Fruit fly (Drosophila melanogaster) whole organism, embryonic: Measurements from ENCODE around the gene CG42673.

Source experiments
- Abd-B ChIP-seq: fragments of 200-800 bp; sonication (Bioruptor generic); optimal IDR thresholded peaks from 2 replicates; lab custom pipeline; 2018; ENCODE audit warnings: missing biosample characterization, mild to moderate bottlenecking, missing genetic modification characterization, moderate library complexity
- Ada2b ChIP-seq: fragments of 200-800 bp; sonication (Bioruptor generic); IDR thresholded peaks from 2 replicates; pipeline ENCODE4 v1.3.6; 2022; ENCODE audit warnings: missing biosample characterization, missing genetic modification characterization
- Asciz ChIP-seq: fragments of 200-800 bp; sonication (Bioruptor generic); optimal IDR thresholded peaks from 2 replicates; lab custom pipeline; 2017; ENCODE audit warnings: missing biosample characterization, mild to moderate bottlenecking, missing genetic modification characterization, missing genetic modification reagents
- BEAF-32 ChIP-seq: fragments of 200-800 bp; sonication (Bioruptor generic); optimal IDR thresholded peaks from 3 replicates; lab custom pipeline; 2017; ENCODE audit warnings: missing biosample characterization, missing genetic modification characterization, mild to moderate bottlenecking, moderate library complexity, missing genetic modification reagents
- CG10209 ChIP-seq: fragments of 200-800 bp; sonication (Bioruptor generic); optimal IDR thresholded peaks from 3 replicates; lab custom pipeline; 2017; ENCODE audit warnings: missing biosample characterization, mild to moderate bottlenecking, missing genetic modification characterization, missing genetic modification reagents
- CG10565 ChIP-seq: fragments of 200-800 bp; sonication (Bioruptor generic); optimal IDR thresholded peaks from 3 replicates; lab custom pipeline; 2016; ENCODE audit warnings: missing biosample characterization, mild to moderate bottlenecking, missing genetic modification characterization
- CG11247 ChIP-seq: fragments of 200-800 bp; sonication (Bioruptor generic); IDR thresholded peaks from 2 replicates; pipeline ENCODE4 v1.3.6; 2022; ENCODE audit warnings: missing biosample characterization, missing genetic modification characterization
- CG11723 ChIP-seq: fragments of 200-800 bp; sonication (Bioruptor generic); optimal IDR thresholded peaks from 2 replicates; lab custom pipeline; 2017; ENCODE audit warnings: missing biosample characterization, mild to moderate bottlenecking, missing genetic modification characterization
- CG12071 ChIP-seq: fragments of 200-800 bp; sonication (Bioruptor generic); optimal IDR thresholded peaks from 3 replicates; lab custom pipeline; 2018; ENCODE audit warnings: missing biosample characterization, mild to moderate bottlenecking, missing genetic modification characterization
- CG13123 ChIP-seq: fragments of 200-800 bp; sonication (Bioruptor generic); optimal IDR thresholded peaks from 2 replicates; lab custom pipeline; 2016; ENCODE audit warnings: missing biosample characterization, missing genetic modification characterization
- CG13775 ChIP-seq: fragments of 200-800 bp; sonication (Bioruptor generic); optimal IDR thresholded peaks from 3 replicates; lab custom pipeline; 2017; ENCODE audit warnings: missing biosample characterization, mild to moderate bottlenecking, missing genetic modification characterization
- CG13894 ChIP-seq: fragments of 200-800 bp; sonication (Bioruptor generic); optimal IDR thresholded peaks from 3 replicates; lab custom pipeline; 2018; ENCODE audit warnings: missing biosample characterization, mild to moderate bottlenecking, missing genetic modification characterization, moderate library complexity
- CG14441 ChIP-seq: fragments of 200-800 bp; sonication (Bioruptor generic); IDR thresholded peaks from 2 replicates; pipeline ENCODE4 v1.3.6; 2022; ENCODE audit warnings: missing biosample characterization, missing genetic modification characterization
- CG16813 ChIP-seq: fragments of 200-800 bp; sonication (Bioruptor generic); IDR thresholded peaks from 3 replicates; pipeline ENCODE4 v1.3.6; 2022; ENCODE audit warnings: missing biosample characterization, missing genetic modification characterization; ENCODE audit not compliant: partially characterized antibody
- CG1792 ChIP-seq: fragments of 200-800 bp; sonication (Bioruptor generic); optimal IDR thresholded peaks from 2 replicates; lab custom pipeline; 2016; ENCODE audit warnings: missing biosample characterization, missing genetic modification characterization
- CG18262 ChIP-seq: fragments of 200-800 bp; optimal IDR thresholded peaks from 3 replicates; lab custom pipeline; 2019; ENCODE audit warnings: missing biosample characterization, mild to moderate bottlenecking, missing genetic modification characterization, moderate library complexity
- CG18764 ChIP-seq: fragments of 200-800 bp; sonication (Bioruptor generic); optimal IDR thresholded peaks from 3 replicates; lab custom pipeline; 2016; ENCODE audit warnings: missing biosample characterization, missing genetic modification characterization
- CG2120 ChIP-seq: fragments of 200-800 bp; sonication (Bioruptor generic); optimal IDR thresholded peaks from 3 replicates; lab custom pipeline; 2016; ENCODE audit warnings: missing biosample characterization, missing genetic modification characterization
- CG2129 ChIP-seq: fragments of 200-800 bp; sonication (Bioruptor generic); IDR thresholded peaks from 2 replicates; pipeline ENCODE4 v1.3.6; 2022; ENCODE audit warnings: missing biosample characterization, missing genetic modification characterization; ENCODE audit not compliant: partially characterized antibody
- CG31388 ChIP-seq: fragments of 200-800 bp; sonication (Bioruptor generic); optimal IDR thresholded peaks from 2 replicates; lab custom pipeline; 2016; ENCODE audit warnings: missing biosample characterization, missing genetic modification characterization
- CG31441 ChIP-seq: fragments of 200-800 bp; sonication (Bioruptor generic); IDR thresholded peaks from 2 replicates; pipeline ENCODE4 v1.3.6; 2022; ENCODE audit warnings: missing biosample characterization, missing genetic modification characterization
- CG42726 ChIP-seq: fragments of 200-800 bp; sonication (Bioruptor generic); IDR thresholded peaks from 2 replicates; pipeline ENCODE4 v1.3.6; 2022; ENCODE audit warnings: missing biosample characterization, missing genetic modification characterization; ENCODE audit not compliant: partially characterized antibody
- CG7745 ChIP-seq: fragments of 200-800 bp; sonication (Bioruptor generic); optimal IDR thresholded peaks from 2 replicates; lab custom pipeline; 2018; ENCODE audit warnings: missing biosample characterization, mild to moderate bottlenecking, missing genetic modification characterization, moderate library complexity
- CG8765 ChIP-seq: fragments of 200-800 bp; sonication (Bioruptor generic); IDR thresholded peaks from 2 replicates; pipeline ENCODE4 v1.3.6; 2022; ENCODE audit warnings: missing biosample characterization, missing genetic modification characterization
- CG9797 ChIP-seq: fragments of 200-800 bp; sonication (Bioruptor generic); optimal IDR thresholded peaks from 3 replicates; lab custom pipeline; 2018; ENCODE audit warnings: missing biosample characterization, mild to moderate bottlenecking, missing genetic modification characterization
- H15 ChIP-seq: fragments of 200-800 bp; sonication (Bioruptor generic); IDR thresholded peaks from 3 replicates; pipeline ENCODE4 v1.3.6; 2022; ENCODE audit warnings: missing biosample characterization, missing genetic modification characterization
- HmgD ChIP-seq: fragments of 200-800 bp; sonication (Bioruptor generic); optimal IDR thresholded peaks from 3 replicates; lab custom pipeline; 2016; ENCODE audit warnings: missing biosample characterization, missing genetic modification characterization
- Hmr ChIP-seq: fragments of 200-800 bp; sonication (Bioruptor generic); optimal IDR thresholded peaks from 3 replicates; lab custom pipeline; 2017; ENCODE audit warnings: mild to moderate bottlenecking, missing biosample characterization, missing genetic modification reagents, missing genetic modification characterization
- Hr3 ChIP-seq: fragments of 200-800 bp; sonication (Bioruptor generic); optimal IDR thresholded peaks from 3 replicates; lab custom pipeline; 2016; ENCODE audit warnings: missing biosample characterization, missing genetic modification characterization
- Hr51 ChIP-seq, 2 experiments: fragments of 200-800 bp; sonication (Bioruptor generic); optimal IDR thresholded peaks; 2 replicates in 1 of 2; 3 replicates in 1 of 2; lab custom pipeline; 2016 to 2018; ENCODE audit warnings: missing biosample characterization in 2 of 2, missing genetic modification characterization in 2 of 2, mild to moderate bottlenecking in 1 of 2, moderate library complexity in 1 of 2
- NFAT ChIP-seq: fragments of 200-800 bp; sonication (Bioruptor generic); IDR thresholded peaks from 2 replicates; pipeline ENCODE4 v1.3.6; 2022; ENCODE audit warnings: missing biosample characterization, missing genetic modification characterization
- PHDP ChIP-seq: fragments of 200-800 bp; sonication (Bioruptor generic); optimal IDR thresholded peaks from 3 replicates; lab custom pipeline; 2018; ENCODE audit warnings: missing biosample characterization, mild to moderate bottlenecking, missing genetic modification characterization, moderate library complexity
- Ptx1 ChIP-seq: fragments of 200-800 bp; sonication (Bioruptor generic); IDR thresholded peaks from 2 replicates; pipeline ENCODE4 v1.3.6; 2022; ENCODE audit warnings: missing biosample characterization, missing genetic modification characterization
- Ravus ChIP-seq: fragments of 200-800 bp; sonication (Bioruptor generic); IDR thresholded peaks from 2 replicates; pipeline ENCODE4 v1.3.6; 2022; ENCODE audit warnings: missing biosample characterization, missing genetic modification characterization
- Rx ChIP-seq: fragments of 200-800 bp; sonication (Bioruptor generic); IDR thresholded peaks from 2 replicates; pipeline ENCODE4 v1.3.6; 2022; ENCODE audit warnings: missing biosample characterization, missing genetic modification characterization
- bcd ChIP-seq: fragments of 200-800 bp; sonication (Bioruptor generic); optimal IDR thresholded peaks from 2 replicates; lab custom pipeline; 2017; ENCODE audit warnings: missing biosample characterization, mild to moderate bottlenecking, missing genetic modification characterization
- bowl ChIP-seq: fragments of 200-800 bp; sonication (Bioruptor generic); IDR thresholded peaks from 2 replicates; pipeline ENCODE4 v1.3.6; 2022; ENCODE audit warnings: missing biosample characterization, missing genetic modification characterization
- chinmo ChIP-seq: fragments of 200-800 bp; sonication (Bioruptor generic); IDR thresholded peaks from 4 replicates; pipeline ENCODE4 v1.3.6; 2022; ENCODE audit warnings: missing biosample characterization, missing genetic modification characterization; ENCODE audit not compliant: partially characterized antibody
- corto ChIP-seq: fragments of 200-800 bp; sonication (Bioruptor generic); optimal IDR thresholded peaks from 2 replicates; lab custom pipeline; 2016; ENCODE audit warnings: missing biosample characterization, mild to moderate bottlenecking, missing genetic modification characterization, moderate library complexity
- dpn ChIP-seq, 2 experiments: fragments of 200-800 bp; sonication (Bioruptor generic); optimal IDR thresholded peaks; 3 replicates each; lab custom pipeline; 2016; ENCODE audit warnings: missing biosample characterization in 2 of 2, missing genetic modification characterization in 2 of 2
- fru ChIP-seq: fragments of >200 bp; optimal IDR thresholded peaks from 2 replicates; lab custom pipeline; 2017
- gfzf ChIP-seq: fragments of 200-800 bp; sonication (Bioruptor generic); optimal IDR thresholded peaks from 2 replicates; lab custom pipeline; 2016; ENCODE audit warnings: missing biosample characterization, mild to moderate bottlenecking, missing genetic modification characterization, moderate library complexity
- grau ChIP-seq: fragments of 200-800 bp; optimal IDR thresholded peaks from 3 replicates; lab custom pipeline; 2019; ENCODE audit warnings: missing biosample characterization, mild to moderate bottlenecking, missing genetic modification characterization, moderate library complexity
- hkb ChIP-seq, 2 experiments: fragments of 200-800 bp in 1 of 2; fragments of >200 bp in 1 of 2; sonication (Bioruptor generic) in 1 of 2; IDR thresholded peaks in 1 of 2; optimal IDR thresholded peaks in 1 of 2; 2 replicates each; pipeline versions ENCODE4 v1.3.6 to Lab custom; 2017 to 2022; ENCODE audit warnings: missing biosample characterization in 1 of 2, missing genetic modification characterization in 1 of 2
- knrl ChIP-seq: fragments of 200-800 bp; sonication (Bioruptor generic); IDR thresholded peaks from 3 replicates; pipeline ENCODE4 v1.3.6; 2022; ENCODE audit warnings: missing biosample characterization, missing genetic modification characterization; ENCODE audit not compliant: partially characterized antibody
- lab ChIP-seq: fragments of 200-800 bp; sonication (Bioruptor generic); optimal IDR thresholded peaks from 3 replicates; lab custom pipeline; 2017; ENCODE audit warnings: missing biosample characterization, missing genetic modification characterization, mild to moderate bottlenecking, moderate library complexity, missing genetic modification reagents
- nau ChIP-seq: fragments of 200-800 bp; sonication (Bioruptor generic); optimal IDR thresholded peaks from 3 replicates; lab custom pipeline; 2017; ENCODE audit warnings: missing biosample characterization, mild to moderate bottlenecking, missing genetic modification characterization, missing genetic modification reagents
- p53 ChIP-seq: fragments of 200-800 bp; sonication (Bioruptor generic); optimal IDR thresholded peaks from 2 replicates; lab custom pipeline; 2016; ENCODE audit warnings: missing biosample characterization, missing genetic modification characterization
- peb ChIP-seq: fragments of 200-800 bp; sonication (Bioruptor generic); IDR thresholded peaks from 2 replicates; pipeline ENCODE4 v1.3.6; 2022; ENCODE audit warnings: missing biosample characterization, missing genetic modification characterization
- seq ChIP-seq: fragments of 200-800 bp; sonication (Bioruptor generic); IDR thresholded peaks from 2 replicates; pipeline ENCODE4 v1.3.6; 2022; ENCODE audit warnings: missing biosample characterization, missing genetic modification characterization
- ssp ChIP-seq: fragments of 200-800 bp; sonication (Bioruptor generic); IDR thresholded peaks from 2 replicates; pipeline ENCODE4 v1.3.6; 2022; ENCODE audit warnings: missing biosample characterization, missing genetic modification characterization

CG42673 gene

DNA sequence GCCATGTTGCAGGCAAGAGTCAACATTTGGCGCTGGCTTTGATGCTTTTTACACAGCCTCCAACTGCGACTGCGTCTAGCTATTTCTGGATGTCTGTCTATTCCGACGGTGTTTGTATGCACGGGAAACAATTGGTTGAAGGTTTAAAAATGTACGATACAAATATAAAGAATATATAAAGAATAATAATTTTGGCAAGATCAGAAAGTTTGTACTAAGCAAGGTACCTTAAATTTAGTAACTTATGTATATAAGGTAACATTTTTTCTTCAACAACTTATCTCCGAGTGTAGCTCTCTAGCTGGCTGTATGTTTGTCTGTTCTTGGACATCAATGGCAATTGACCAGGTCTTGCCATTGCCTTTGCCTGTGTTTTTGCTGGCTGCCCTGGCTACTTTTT lies 19.8 kb downstream of the CG42673 start (continued):
- no peak for TF ChIP-seq ssp (GFP tag; lab: Robert Waterston, UW)
- TF ChIP-seq HmgD (GFP tag; lab: Kevin White, UChicago): no peak
- no peak for TF ChIP-seq CG1792 (GFP tag; lab: Kevin White, UChicago)
- peak in 1 of 2 experiments; percentile 36 for TF ChIP-seq Hr51 (GFP tag; optimal IDR thresholded peaks at IDR 0.05; lab: Kevin White, UChicago)
- no peak for TF ChIP-seq knrl (GFP tag; lab: Robert Waterston, UW)
- no peak for TF ChIP-seq CG2129 (GFP tag; lab: Robert Waterston, UW)
- TF ChIP-seq CG10209 (GFP tag; lab: Kevin White, UChicago): no peak
- TF ChIP-seq grau: peak; percentile 22
- no peak for TF ChIP-seq Ada2b
- no peak for TF ChIP-seq bcd (GFP tag; lab: Kevin White, UChicago)
- TF ChIP-seq Hr3 (GFP tag; lab: Kevin White, UChicago): no peak
- TF ChIP-seq bowl (GFP tag; lab: Robert Waterston, UW): no peak
- no peak for TF ChIP-seq corto (GFP tag; lab: Kevin White, UChicago)
- no peak for TF ChIP-seq Rx (GFP tag; lab: Robert Waterston, UW)
- TF ChIP-seq CG18262: peak; percentile 17
- no peak for TF ChIP-seq CG8765 (GFP tag; lab: Robert Waterston, UW)
- no peak for TF ChIP-seq p53
- TF ChIP-seq CG31441 (GFP tag; lab: Robert Waterston, UW): peak; percentile 38; the same call in 1 of the 2 replicates
- TF ChIP-seq CG13894: no peak
- no peak for TF ChIP-seq CG9797 (GFP tag; lab: Kevin White, UChicago)
- TF ChIP-seq Ravus (GFP tag; lab: Robert Waterston, UW): no peak
- no peak for TF ChIP-seq CG18764 (GFP tag; lab: Kevin White, UChicago)
- no peak for TF ChIP-seq gfzf (GFP tag; lab: Kevin White, UChicago)
- no peak for TF ChIP-seq CG42726 (GFP tag; lab: Robert Waterston, UW)
- TF ChIP-seq Ptx1 (GFP tag; lab: Robert Waterston, UW): peak; percentile 28; the same call in 1 of the 2 replicates
- no peak for TF ChIP-seq CG7745
- TF ChIP-seq H15: no peak
- TF ChIP-seq CG31388: no peak
- no peak for TF ChIP-seq CG11723 (GFP tag; lab: Kevin White, UChicago)
- TF ChIP-seq hkb (optimal IDR thresholded peaks at IDR 0.05; lab: Kevin White, UChicago): no peak
- peak; percentile 57 for TF ChIP-seq hkb (GFP tag; IDR thresholded peaks at IDR 0.05; lab: Robert Waterston, UW)
- TF ChIP-seq chinmo (GFP tag; lab: Robert Waterston, UW): no peak
- TF ChIP-seq CG2120 (GFP tag; lab: Kevin White, UChicago): no peak
- TF ChIP-seq seq: no peak
- TF ChIP-seq CG11247 (GFP tag; lab: Robert Waterston, UW): no peak
- TF ChIP-seq CG16813 (GFP tag; lab: Robert Waterston, UW): no peak
- TF ChIP-seq Abd-B (GFP tag; lab: Kevin White, UChicago): no peak
- TF ChIP-seq NFAT: no peak
- TF ChIP-seq CG14441 (GFP tag; lab: Robert Waterston, UW): no peak
- no peak for TF ChIP-seq CG10565
- TF ChIP-seq Hmr (GFP tag; lab: Kevin White, UChicago): no peak
- no peak for TF ChIP-seq nau
- peak in 1 of 2 experiments; percentile 17 for TF ChIP-seq dpn (GFP tag; optimal IDR thresholded peaks at IDR 0.05; lab: Kevin White, UChicago)
- TF ChIP-seq BEAF-32: no peak
- TF ChIP-seq PHDP (tag; lab: Kevin White, UChicago): peak; percentile 22
- no peak for TF ChIP-seq CG12071
- TF ChIP-seq peb (GFP tag; lab: Robert Waterston, UW): no peak
- peak; percentile 18 for TF ChIP-seq Asciz (GFP tag; lab: Kevin White, UChicago)
- TF ChIP-seq lab (GFP tag; lab: Kevin White, UChicago): peak; percentile 53
- TF ChIP-seq CG13123 (GFP tag; lab: Kevin White, UChicago): no peak
- TF ChIP-seq fru (lab: Kevin White, UChicago): no peak
- no peak for TF ChIP-seq CG13775 (GFP tag; lab: Kevin White, UChicago)
